Worm (Caenorhabditis elegans): Measurements from ENCODE around the gene Y70C5A.4.
"Not testable (repeated sequence)": the region's sequence is repeated elsewhere in the genome, so short reads cannot be mapped to it uniquely, and the experiment has no call there.

The Y70C5A.4 gene

DNA sequence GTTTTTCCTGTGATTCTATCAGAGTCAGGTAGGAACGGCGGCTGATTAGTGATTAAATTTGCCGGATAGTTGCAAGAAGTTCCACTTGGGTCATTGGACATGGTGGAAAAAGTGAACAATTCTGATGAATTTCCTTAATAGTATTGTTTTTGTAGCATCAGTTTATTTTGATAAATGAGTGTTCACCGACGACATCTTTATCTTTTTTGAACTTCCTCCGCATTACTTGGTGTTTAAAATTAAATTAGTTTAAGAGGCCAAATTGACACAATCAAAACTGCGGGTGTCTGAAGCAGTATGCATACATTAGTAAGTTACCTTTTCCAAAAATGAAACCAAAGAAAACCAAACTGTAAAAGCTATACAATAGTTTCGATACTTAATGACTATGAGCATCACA, 31.6 kb downstream of the Y70C5A.4 start, which contains the start of gene W06G6.11:
W06G6.11 (minus strand) TSS at position 101 of the 400 bp plus-strand sequence.
- not testable (repeated sequence) for TF ChIP-seq eor-1, ceh-16, hmg-11 (tag; optimal IDR thresholded peaks at IDR 0.05)

DNA sequence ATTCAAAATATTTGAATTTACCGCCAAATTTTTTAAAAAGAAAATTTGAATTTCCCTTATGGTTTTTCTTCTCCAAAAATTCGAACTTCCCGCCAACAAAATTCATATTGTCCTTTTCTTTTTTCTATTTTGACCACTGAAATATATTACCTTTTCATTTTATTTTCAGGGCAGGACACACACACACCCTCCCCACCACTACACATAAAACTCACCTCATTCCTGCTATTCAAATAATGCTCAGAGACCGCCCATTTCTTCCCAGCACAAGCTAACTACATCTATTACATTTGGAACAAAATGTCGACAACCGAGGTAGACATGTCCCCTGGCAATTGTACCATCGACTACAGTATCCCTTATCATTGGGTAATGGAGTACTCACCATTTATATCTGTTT, 36.7 kb downstream of the Y70C5A.4 start, which contains the start of gene W06G6.15:
W06G6.15 (plus strand) TSS at position 301 of the 400 bp plus-strand sequence.
- TF ChIP-seq hmg-11, egl-27, lin-39 (tag; optimal IDR thresholded peaks at IDR 0.05): not testable (repeated sequence)

DNA sequence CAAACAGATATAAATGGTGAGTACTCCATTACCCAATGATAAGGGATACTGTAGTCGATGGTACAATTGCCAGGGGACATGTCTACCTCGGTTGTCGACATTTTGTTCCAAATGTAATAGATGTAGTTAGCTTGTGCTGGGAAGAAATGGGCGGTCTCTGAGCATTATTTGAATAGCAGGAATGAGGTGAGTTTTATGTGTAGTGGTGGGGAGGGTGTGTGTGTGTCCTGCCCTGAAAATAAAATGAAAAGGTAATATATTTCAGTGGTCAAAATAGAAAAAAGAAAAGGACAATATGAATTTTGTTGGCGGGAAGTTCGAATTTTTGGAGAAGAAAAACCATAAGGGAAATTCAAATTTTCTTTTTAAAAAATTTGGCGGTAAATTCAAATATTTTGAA, 43.3 kb downstream of the Y70C5A.4 start, which contains the start of gene Y70C5B.2:
Y70C5B.2 (minus strand) TSS at position 101 of the 400 bp plus-strand sequence.
- TF ChIP-seq R02D3.7, elt-1, lsy-12 (tag; optimal IDR thresholded peaks at IDR 0.05): not testable (repeated sequence)

DNA sequence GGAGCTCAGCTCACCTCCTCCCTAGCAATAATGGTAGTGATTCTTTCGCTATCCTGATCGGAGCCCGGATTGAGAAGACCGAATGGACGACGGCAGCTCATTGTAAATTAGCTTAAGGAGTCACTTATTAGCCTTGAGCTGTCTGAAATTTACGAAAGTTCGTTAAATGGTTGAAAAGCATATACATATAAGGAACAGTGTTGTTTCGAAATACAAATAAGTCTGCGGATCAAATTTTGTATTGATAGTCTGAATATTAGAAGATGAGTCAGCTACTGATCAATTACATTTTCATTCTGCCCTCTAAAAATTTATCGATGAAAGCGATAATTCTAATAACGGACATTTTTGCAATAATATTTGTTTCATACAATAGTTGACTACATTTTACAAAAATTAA, 49.1 kb downstream of the Y70C5A.4 start, which contains the start of gene F14F8.14:
F14F8.14 (minus strand) TSS at position 101 of the 400 bp plus-strand sequence.
- TF ChIP-seq unc-39 (tag; optimal IDR thresholded peaks at IDR 0.05), result no peak
- TF ChIP-seq ceh-28 (tag; optimal IDR thresholded peaks at IDR 0.05), result no peak
- no peak for TF ChIP-seq hmg-11 (tag; optimal IDR thresholded peaks at IDR 0.05)
- TF ChIP-seq nhr-12 (tag; optimal IDR thresholded peaks at IDR 0.05), result no peak
- TF ChIP-seq nhr-43 (tag; optimal IDR thresholded peaks at IDR 0.05; ENCODE audit: poor library complexity, severe bottlenecking), result no peak
- no peak for TF ChIP-seq tbx-2 (tag; optimal IDR thresholded peaks at IDR 0.05)
- no peak for TF ChIP-seq mml-1 (tag; optimal IDR thresholded peaks at IDR 0.05)
- TF ChIP-seq elt-2 (tag; optimal IDR thresholded peaks at IDR 0.05), result no peak
- TF ChIP-seq jun-1 (tag; optimal IDR thresholded peaks at IDR 0.05), result no peak
- no peak for TF ChIP-seq nhr-76 (tag; optimal IDR thresholded peaks at IDR 0.05)

Measured in whole organism, L3 larva.